Worm (Caenorhabditis elegans) whole organism, young adult: ENCODE measurements around the gene F43C9.2.

Experiments used
- F52B5.7 ChIP-seq: sonication (generic microtip); optimal IDR thresholded peaks from 2 replicates; lab custom pipeline; 2016; ENCODE audit warnings: mild to moderate bottlenecking, missing genetic modification characterization, missing compliant biosample characterization
- Y53G8AR.9 ChIP-seq: fragments of 200-800 bp; sonication (Bioruptor generic); conservative IDR thresholded peaks from 2 replicates; pipeline ENCODE4 v1.3.6; 2022; ENCODE audit warnings: missing genetic modification reagents, missing genetic modification characterization, missing compliant biosample characterization
- ama-1 ChIP-seq, 3 experiments: fragments of 150-350 bp in 1 of 3; sonication (generic microtip) in 2 of 3; optimal IDR thresholded peaks; 2 replicates each; lab custom pipeline; 2014 to 2018; ENCODE audit warnings: missing biosample characterization in 2 of 3, missing genetic modification characterization in 2 of 3, missing genetic modification reagents in 2 of 3
- fkh-3 ChIP-seq: sonication (generic microtip); optimal IDR thresholded peaks from 2 replicates; lab custom pipeline; 2016; ENCODE audit warnings: mild to moderate bottlenecking, missing genetic modification characterization, missing compliant biosample characterization
- hlh-12 ChIP-seq: sonication (generic microtip); optimal IDR thresholded peaks from 2 replicates; lab custom pipeline; 2016; ENCODE audit warnings: missing genetic modification characterization, missing compliant biosample characterization
- lsy-27 ChIP-seq: sonication (generic microtip); optimal IDR thresholded peaks from 2 replicates; lab custom pipeline; 2017; ENCODE audit warnings: missing genetic modification characterization, mild to moderate bottlenecking, missing compliant biosample characterization, antibody characterized with exemption, missing genotype, borderline replicate concordance; ENCODE audit not compliant: insufficient read depth
- snpc-4 ChIP-seq, 5 experiments: fragments of 150-350 bp in 1 of 5; sonication (generic microtip) in 4 of 5; optimal IDR thresholded peaks; 2 replicates each; lab custom pipeline; 2014 to 2018; ENCODE audit warnings: missing genetic modification characterization in 5 of 5, missing biosample characterization in 3 of 5, antibody characterized with exemption in 2 of 5, mild to moderate bottlenecking in 2 of 5, missing compliant biosample characterization in 2 of 5, missing genotype in 2 of 5, moderate library complexity in 2 of 5, missing genetic modification reagents in 1 of 5
- tlf-1 ChIP-seq: fragments of 200-800 bp; sonication (Bioruptor generic); optimal IDR thresholded peaks from 2 replicates; lab custom pipeline; 2018; ENCODE audit warnings: mild to moderate bottlenecking, missing genetic modification characterization, missing compliant biosample characterization
- unc-130 ChIP-seq: sonication (generic microtip); optimal IDR thresholded peaks from 2 replicates; lab custom pipeline; 2016; ENCODE audit warnings: missing genetic modification reagents, missing genetic modification characterization, missing compliant biosample characterization
- unc-62 ChIP-seq: fragments of 150-350 bp; optimal IDR thresholded peaks from 2 replicates; lab custom pipeline; 2014; ENCODE audit warnings: missing biosample characterization, missing genetic modification reagents, missing genetic modification characterization
- ztf-28 ChIP-seq: fragments of 200-800 bp; sonication (Bioruptor generic); IDR thresholded peaks from 2 replicates; pipeline ENCODE4 v1.3.6; 2022; ENCODE audit warnings: missing genetic modification reagents, missing genetic modification characterization, missing compliant biosample characterization

DNA sequence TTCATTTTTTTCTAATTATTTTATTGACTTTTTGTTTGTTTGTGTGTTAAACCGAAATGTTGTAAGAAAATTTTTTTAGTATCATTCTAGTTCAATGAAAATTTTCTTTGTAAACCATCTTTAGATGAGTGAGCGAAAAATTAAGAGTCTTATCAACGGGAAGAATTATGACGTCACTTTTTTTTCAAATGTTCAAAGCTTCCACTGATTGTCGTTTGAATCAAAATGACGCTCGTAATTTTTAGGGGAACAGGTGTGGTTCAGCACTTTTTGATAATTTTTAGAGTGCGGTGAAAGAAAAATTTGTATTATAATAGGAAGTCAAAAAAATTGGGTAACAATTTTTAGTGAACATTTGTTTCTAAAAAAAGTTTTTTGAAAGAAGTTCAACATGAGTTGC lies 38.2 kb downstream of the F43C9.2 start:
- no peak for TF ChIP-seq unc-130
- no peak for TF ChIP-seq snpc-4 (GFP tag; optimal IDR thresholded peaks at IDR 0.05; lab: Kevin White, UChicago)
- no peak for TF ChIP-seq snpc-4 (tag; optimal IDR thresholded peaks at IDR 0.05; lab: Kevin White, UChicago)
- no peak for TF ChIP-seq unc-62
- TF ChIP-seq Y53G8AR.9 (GFP tag; lab: Robert Waterston, UW) = no peak
- TF ChIP-seq hlh-12 (tag; lab: Kevin White, UChicago) = no peak
- no peak for TF ChIP-seq ztf-28 (GFP tag; lab: Robert Waterston, UW)
- no peak for TF ChIP-seq tlf-1 (GFP tag; lab: Kevin White, UChicago)
- TF ChIP-seq fkh-3 = no peak
- TF ChIP-seq lsy-27 = no peak
- TF ChIP-seq F52B5.7 (tag; lab: Kevin White, UChicago) = no peak
- no peak for TF ChIP-seq ama-1 (optimal IDR thresholded peaks at IDR 0.05; lab: Kevin White, UChicago)
- no peak for TF ChIP-seq ama-1 (GFP tag; optimal IDR thresholded peaks at IDR 0.05; lab: Kevin White, UChicago)
